Worm (Caenorhabditis elegans): ENCODE results near the gene srh-92.

Gene srh-92

DNA sequence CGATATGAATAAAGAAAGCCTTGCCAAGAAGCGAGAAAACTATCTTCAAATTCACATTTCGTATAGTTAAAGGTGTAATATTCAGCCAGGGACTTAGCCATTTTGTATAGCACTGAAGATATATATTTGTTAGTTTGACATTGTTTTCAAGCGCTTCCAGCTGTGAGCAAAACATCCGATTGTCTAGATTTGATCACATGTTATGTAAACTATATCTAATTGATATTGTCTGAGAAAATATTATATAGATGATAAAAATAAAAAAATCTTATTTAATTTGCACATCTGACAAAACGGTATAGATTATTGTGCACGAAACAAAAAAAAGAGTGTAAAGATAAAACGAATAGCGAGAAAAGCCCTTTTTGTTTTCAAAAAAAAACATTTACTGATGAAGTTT is 3.9 kb upstream of the srh-92 start, which contains the start of gene srh-89:
TSS of gene srh-89 (minus strand) at position 101 of the 400 bp plus-strand sequence.
- TF ChIP-seq nhr-77 (tag; optimal IDR thresholded peaks at IDR 0.05) (no peak), alr-1 (tag; optimal IDR thresholded peaks at IDR 0.05) (no peak), sma-3 (GFP tag; optimal IDR thresholded peaks at IDR 0.05) (no peak), ceh-16 (tag; optimal IDR thresholded peaks at IDR 0.05) (no peak), skn-1 (tag; optimal IDR thresholded peaks at IDR 0.05) (no peak)

- TF ChIP-seq nhr-6 (tag; optimal IDR thresholded peaks at IDR 0.05) (no peak), unc-62 (GFP tag; optimal IDR thresholded peaks at IDR 0.05) (no peak), lin-11 (tag; optimal IDR thresholded peaks at IDR 0.05) (no peak), nhr-237 (tag; optimal IDR thresholded peaks at IDR 0.05) (no peak), ama-1 (optimal IDR thresholded peaks at IDR 0.05) (no peak), fos-1 (tag; optimal IDR thresholded peaks at IDR 0.05) (no peak), gmeb-1 (tag; optimal IDR thresholded peaks at IDR 0.05) (no peak), sma-9 (GFP tag; optimal IDR thresholded peaks at IDR 0.05) (no peak), sma-9 (tag; optimal IDR thresholded peaks at IDR 0.05) (no peak), nhr-23 (tag; optimal IDR thresholded peaks at IDR 0.05) (no peak), peb-1 (tag; optimal IDR thresholded peaks at IDR 0.05) (no peak), F13H6.1 (tag; optimal IDR thresholded peaks at IDR 0.05) (no peak), skn-1 (tag; optimal IDR thresholded peaks at IDR 0.05) (no peak), mdl-1 (tag; optimal IDR thresholded peaks at IDR 0.05) (no peak), nhr-21 (tag; optimal IDR thresholded peaks at IDR 0.05) (no peak), egl-27 (tag; optimal IDR thresholded peaks at IDR 0.05) (no peak), dmd-4 (tag; optimal IDR thresholded peaks at IDR 0.05) (no peak)
These were observed 5.8 kb downstream of the srh-92 start, which contains the start of gene F25E5.2 for ce11 chrV:7455008-7455407. F25E5.2 (plus strand) TSS chrV:7455308.

DNA sequence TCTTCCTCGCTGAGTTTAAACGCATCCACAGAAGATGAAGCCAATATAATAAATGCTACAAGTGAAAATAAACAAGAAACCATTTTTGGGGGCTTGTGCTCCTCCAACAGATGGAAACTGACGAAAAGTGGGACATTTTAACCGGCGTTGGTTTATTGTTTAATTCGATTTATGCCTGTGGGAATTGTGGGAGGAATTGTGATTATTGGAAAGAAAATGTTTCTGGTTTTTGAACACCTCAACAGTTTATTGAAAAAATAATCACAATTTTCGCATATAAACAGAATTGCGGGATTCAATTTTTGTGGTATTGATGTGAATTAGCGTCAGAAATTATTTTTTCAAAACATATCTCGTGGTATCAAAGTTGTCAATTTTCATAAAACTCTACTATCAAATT is 6.6 kb downstream of the srh-92 start, which contains the start of gene try-8:
TSS of gene try-8 (minus strand) at position 101 of the 400 bp plus-strand sequence.
- TF ChIP-seq nhr-77 (tag; optimal IDR thresholded peaks at IDR 0.05): no peak
- TF ChIP-seq fos-1 (tag; optimal IDR thresholded peaks at IDR 0.05): no peak

DNA sequence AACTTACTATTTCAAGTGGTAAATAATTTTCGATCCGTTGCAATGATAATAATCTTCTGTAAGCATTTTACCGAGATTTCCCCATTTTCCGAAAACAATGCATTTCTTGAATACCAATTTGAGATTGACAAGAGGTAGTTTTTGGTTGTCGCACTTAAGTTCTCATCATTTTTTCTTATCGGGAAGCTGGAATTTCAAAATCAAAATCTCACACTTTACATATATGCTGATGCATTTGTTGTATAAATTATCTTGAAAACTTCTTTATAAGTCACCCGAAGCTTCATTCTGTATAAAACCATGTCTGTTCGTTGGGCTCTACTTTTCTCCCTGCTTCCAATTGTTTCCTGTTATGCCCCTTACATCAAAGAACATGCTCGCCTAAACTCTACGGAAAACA is 9.4 kb downstream of the srh-92 start, which contains the start of gene try-11:
TSS of gene try-11 (plus strand) at position 301 of the 400 bp plus-strand sequence.
- TF ChIP-seq nhr-129 (tag; optimal IDR thresholded peaks at IDR 0.05) (no peak), sem-4 (tag; optimal IDR thresholded peaks at IDR 0.05) (no peak), sma-3 (GFP tag; optimal IDR thresholded peaks at IDR 0.05) (no peak), lin-13 (GFP tag; optimal IDR thresholded peaks at IDR 0.05) (no peak), R02D3.7 (tag; optimal IDR thresholded peaks at IDR 0.05) (no peak)

- no peak for TF ChIP-seq nhr-25 (tag; optimal IDR thresholded peaks at IDR 0.05)
- TF ChIP-seq unc-55 (GFP tag; optimal IDR thresholded peaks at IDR 0.05): no peak
- no peak for TF ChIP-seq blmp-1 (tag; optimal IDR thresholded peaks at IDR 0.05; ENCODE audit: insufficient read depth)
- TF ChIP-seq ceh-82 (tag; optimal IDR thresholded peaks at IDR 0.05): no peak
- no peak for TF ChIP-seq zag-1 (tag; optimal IDR thresholded peaks at IDR 0.05)
- TF ChIP-seq nhr-23 (tag; optimal IDR thresholded peaks at IDR 0.05): no peak
- no peak for TF ChIP-seq ZK546.5 (tag; optimal IDR thresholded peaks at IDR 0.05)
These were observed 11.4 kb downstream of the srh-92 start, which contains the start of gene try-12 for ce11 chrV:7449303-7449827. try-12 (plus strand) TSS chrV:7449353.

ce11 chrV:7446965-7447364 is 13.8 kb downstream of the srh-92 start, which contains the start of gene F25E5.5:
F25E5.5 (plus strand) TSS chrV:7447265.
- TF ChIP-seq ztf-11 (tag; optimal IDR thresholded peaks at IDR 0.05): no peak
- no peak for TF ChIP-seq nhr-237 (tag; optimal IDR thresholded peaks at IDR 0.05)
- no peak for TF ChIP-seq peb-1 (tag; optimal IDR thresholded peaks at IDR 0.05)
- TF ChIP-seq sma-9 (GFP tag; optimal IDR thresholded peaks at IDR 0.05): no peak
- no peak for TF ChIP-seq sma-9 (tag; optimal IDR thresholded peaks at IDR 0.05)
- TF ChIP-seq elt-3 (tag; optimal IDR thresholded peaks at IDR 0.05): no peak
- TF ChIP-seq nhr-129 (tag; optimal IDR thresholded peaks at IDR 0.05): no peak
- TF ChIP-seq lin-11 (tag; optimal IDR thresholded peaks at IDR 0.05): no peak
- TF ChIP-seq nhr-23 (tag; optimal IDR thresholded peaks at IDR 0.05): no peak
- TF ChIP-seq alr-1 (tag; optimal IDR thresholded peaks at IDR 0.05): no peak
- TF ChIP-seq ZK546.5 (tag; optimal IDR thresholded peaks at IDR 0.05): no peak
- no peak for TF ChIP-seq nhr-21 (tag; optimal IDR thresholded peaks at IDR 0.05)
- TF ChIP-seq snpc-4 (tag; optimal IDR thresholded peaks at IDR 0.05): no peak
- TF ChIP-seq egl-27 (tag; optimal IDR thresholded peaks at IDR 0.05): no peak
- TF ChIP-seq ztf-1 (GFP tag; conservative IDR thresholded peaks at IDR 0.05): no peak
- TF ChIP-seq nhr-25 (tag; optimal IDR thresholded peaks at IDR 0.05): no peak
- TF ChIP-seq fos-1 (tag; optimal IDR thresholded peaks at IDR 0.05): no peak
- TF ChIP-seq nhr-11 (tag; optimal IDR thresholded peaks at IDR 0.05): no peak

Measured in whole organism, L2 larva.